Worm (Caenorhabditis elegans): Measurements from ENCODE around the gene strm-1.

ce11 chrIII:2391704-2392103, 10.2 kb upstream of the strm-1 start:
- TF ChIP-seq unc-62 (GFP tag; optimal IDR thresholded peaks at IDR 0.05) (no peak), ztf-11 (tag; optimal IDR thresholded peaks at IDR 0.05) (no peak), sptf-1 (tag; optimal IDR thresholded peaks at IDR 0.05) (no peak), nhr-76 (tag; optimal IDR thresholded peaks at IDR 0.05) (no peak), ces-1 (GFP tag; optimal IDR thresholded peaks at IDR 0.05) (peak; percentile 76), unc-120 (tag; optimal IDR thresholded peaks at IDR 0.05; ENCODE audit: poor library complexity, severe bottlenecking) (no peak), ham-2 (GFP tag; optimal IDR thresholded peaks at IDR 0.05) (no peak)

Measured in whole organism, mixed stage, embryonic.